Fruit fly (Drosophila melanogaster) Kc167 (cell line): Measurements from ENCODE around the gene CG33272.

Source experiments
- Myc ChIP-seq: fragments of >200 bp; optimal IDR thresholded peaks from 2 replicates; lab custom pipeline; 2017; ENCODE audit warnings: missing external identifiers
- Sin3A ChIP-seq: fragments of >200 bp; optimal IDR thresholded peaks from 2 replicates; lab custom pipeline; 2018; ENCODE audit warnings: missing external identifiers
- h ChIP-seq: fragments of >200 bp; optimal IDR thresholded peaks from 3 replicates; lab custom pipeline; 2018; ENCODE audit warnings: missing external identifiers
- psq ChIP-seq: fragments of >200 bp; optimal IDR thresholded peaks from 2 replicates; lab custom pipeline; 2017; ENCODE audit warnings: missing external identifiers
- ttk ChIP-seq: sonication (Bioruptor generic); optimal IDR thresholded peaks from 2 replicates; lab custom pipeline; 2017; ENCODE audit warnings: missing external identifiers

- no peak for TF ChIP-seq ttk (lab: Kevin White, UChicago)
- TF ChIP-seq Sin3A (lab: Kevin White, UChicago): no peak
- TF ChIP-seq h (lab: Kevin White, UChicago): no peak
- no peak for TF ChIP-seq psq
- TF ChIP-seq Myc (lab: Kevin White, UChicago): no peak
Observed at dm6 chr3L:11553672-11554068, 43.3 kb upstream of the CG33272 start.
